Worm (Caenorhabditis elegans): Measurements from ENCODE around the gene rps-11.

Gene rps-11

ce11 chrIV:11586484-11586883 lies 16.0 kb upstream of the rps-11 start:
- TF ChIP-seq fkh-2 (tag; optimal IDR thresholded peaks at IDR 0.05) (no peak), fkh-10 (GFP tag; optimal IDR thresholded peaks at IDR 0.05) (no peak), ceh-9 (tag; optimal IDR thresholded peaks at IDR 0.05) (no peak), nhr-11 (tag; optimal IDR thresholded peaks at IDR 0.05) (no peak), nhr-76 (tag; optimal IDR thresholded peaks at IDR 0.05) (no peak), nhr-25 (tag; optimal IDR thresholded peaks at IDR 0.05) (no peak), mml-1 (tag; optimal IDR thresholded peaks at IDR 0.05) (no peak), ama-1 (optimal IDR thresholded peaks at IDR 0.05) (no peak), snpc-4 (tag; optimal IDR thresholded peaks at IDR 0.05) (no peak), nhr-23 (tag; optimal IDR thresholded peaks at IDR 0.05) (no peak), nhr-237 (tag; optimal IDR thresholded peaks at IDR 0.05) (no peak), tbx-2 (tag; optimal IDR thresholded peaks at IDR 0.05) (no peak), sea-2 (GFP tag; optimal IDR thresholded peaks at IDR 0.05) (no peak), unc-39 (tag; optimal IDR thresholded peaks at IDR 0.05) (no peak), R02D3.7 (tag; optimal IDR thresholded peaks at IDR 0.05) (no peak), lin-15B (tag; optimal IDR thresholded peaks at IDR 0.05) (no peak), nhr-28 (tag; optimal IDR thresholded peaks at IDR 0.05) (no peak), lsy-12 (tag; optimal IDR thresholded peaks at IDR 0.05) (no peak), eor-1 (tag; optimal IDR thresholded peaks at IDR 0.05) (no peak), aly-2 (tag; optimal IDR thresholded peaks at IDR 0.05) (no peak)

- no peak for TF ChIP-seq jun-1 (tag; optimal IDR thresholded peaks at IDR 0.05)
- no peak for TF ChIP-seq pqm-1 (tag; optimal IDR thresholded peaks at IDR 0.05)
- TF ChIP-seq ztf-11 (tag; optimal IDR thresholded peaks at IDR 0.05), result no peak
- no peak for TF ChIP-seq sea-2 (GFP tag; optimal IDR thresholded peaks at IDR 0.05)
- no peak for TF ChIP-seq R02D3.7 (tag; optimal IDR thresholded peaks at IDR 0.05)
- no peak for TF ChIP-seq zag-1 (tag; optimal IDR thresholded peaks at IDR 0.05)
- no peak for TF ChIP-seq elt-2 (tag; optimal IDR thresholded peaks at IDR 0.05)
- no peak for TF ChIP-seq daf-12 (tag; optimal IDR thresholded peaks at IDR 0.05)
- TF ChIP-seq snpc-4 (tag; optimal IDR thresholded peaks at IDR 0.05), result no peak
- TF ChIP-seq nhr-67 (tag; optimal IDR thresholded peaks at IDR 0.05), result no peak
- TF ChIP-seq lsy-12 (tag; optimal IDR thresholded peaks at IDR 0.05), result no peak
Measured at ce11 chrIV:11592165-11592564, 10.3 kb upstream of the rps-11 start, which contains the start of gene spe-36. Gene spe-36, minus strand, starts transcription at chrIV:11592265.

ce11 chrIV:11592820-11593219 lies 9.6 kb upstream of the rps-11 start:
- TF ChIP-seq nhr-67 (tag; optimal IDR thresholded peaks at IDR 0.05) (no peak), fos-1 (tag; optimal IDR thresholded peaks at IDR 0.05) (no peak), daf-12 (tag; optimal IDR thresholded peaks at IDR 0.05) (no peak), nhr-43 (tag; optimal IDR thresholded peaks at IDR 0.05; ENCODE audit: poor library complexity, severe bottlenecking) (peak; percentile 34), pha-4 (tag; optimal IDR thresholded peaks at IDR 0.05) (peak; percentile 82), ama-1 (optimal IDR thresholded peaks at IDR 0.05) (peak; percentile 18), nhr-23 (tag; optimal IDR thresholded peaks at IDR 0.05) (peak; percentile 61), elt-1 (tag; optimal IDR thresholded peaks at IDR 0.05) (no peak), lin-15B (tag; optimal IDR thresholded peaks at IDR 0.05) (peak; percentile 67), R02D3.7 (tag; optimal IDR thresholded peaks at IDR 0.05) (peak; percentile 81), nfya-1 (tag; optimal IDR thresholded peaks at IDR 0.05; ENCODE audit: insufficient read depth) (peak; percentile 69)

- peak; percentile 45 for TF ChIP-seq egl-27 (tag; optimal IDR thresholded peaks at IDR 0.05)
- TF ChIP-seq ceh-82 (tag; optimal IDR thresholded peaks at IDR 0.05), result no peak
- peak; percentile 7 for TF ChIP-seq aly-2 (tag; optimal IDR thresholded peaks at IDR 0.05)
- peak; percentile 72 for TF ChIP-seq ceh-28 (tag; optimal IDR thresholded peaks at IDR 0.05)
- peak; percentile 64 for TF ChIP-seq pqm-1 (tag; optimal IDR thresholded peaks at IDR 0.05)
- peak; percentile 72 for TF ChIP-seq R02D3.7 (tag; optimal IDR thresholded peaks at IDR 0.05)
- TF ChIP-seq tbx-2 (tag; optimal IDR thresholded peaks at IDR 0.05), result peak; percentile 69
- TF ChIP-seq nhr-11 (tag; optimal IDR thresholded peaks at IDR 0.05), result peak; percentile 78
- TF ChIP-seq ZK546.5 (tag; optimal IDR thresholded peaks at IDR 0.05), result no peak
- no peak for TF ChIP-seq daf-12 (tag; optimal IDR thresholded peaks at IDR 0.05)
- peak; percentile 74 for TF ChIP-seq jun-1 (tag; optimal IDR thresholded peaks at IDR 0.05)
- peak; percentile 77 for TF ChIP-seq snpc-4 (tag; optimal IDR thresholded peaks at IDR 0.05)
- TF ChIP-seq elt-1 (tag; optimal IDR thresholded peaks at IDR 0.05), result peak; percentile 34
- no peak for TF ChIP-seq nhr-237 (tag; optimal IDR thresholded peaks at IDR 0.05)
- TF ChIP-seq sea-2 (GFP tag; optimal IDR thresholded peaks at IDR 0.05), result no peak
- peak; percentile 26 for TF ChIP-seq fos-1 (tag; optimal IDR thresholded peaks at IDR 0.05)
- no peak for TF ChIP-seq zag-1 (tag; optimal IDR thresholded peaks at IDR 0.05)
- no peak for TF ChIP-seq ceh-9 (tag; optimal IDR thresholded peaks at IDR 0.05)
- TF ChIP-seq ama-1 (optimal IDR thresholded peaks at IDR 0.05), result peak; percentile 81
- peak; percentile 91 for TF ChIP-seq skn-1 (tag; optimal IDR thresholded peaks at IDR 0.05)
- TF ChIP-seq nhr-67 (tag; optimal IDR thresholded peaks at IDR 0.05), result no peak
- no peak for TF ChIP-seq nhr-12 (tag; optimal IDR thresholded peaks at IDR 0.05)
- TF ChIP-seq nhr-77 (tag; optimal IDR thresholded peaks at IDR 0.05), result no peak
- peak; percentile 84 for TF ChIP-seq egl-5 (tag; optimal IDR thresholded peaks at IDR 0.05)
- peak; percentile 61 for TF ChIP-seq lin-39 (tag; optimal IDR thresholded peaks at IDR 0.05)
- TF ChIP-seq nhr-76 (tag; optimal IDR thresholded peaks at IDR 0.05), result no peak
- TF ChIP-seq nhr-43 (tag; optimal IDR thresholded peaks at IDR 0.05; ENCODE audit: poor library complexity, severe bottlenecking), result peak; percentile 88
- peak; percentile 46 for TF ChIP-seq mdl-1 (tag; optimal IDR thresholded peaks at IDR 0.05)
- TF ChIP-seq elt-3 (tag; optimal IDR thresholded peaks at IDR 0.05), result no peak
- peak; percentile 91 for TF ChIP-seq nfya-1 (tag; optimal IDR thresholded peaks at IDR 0.05; ENCODE audit: insufficient read depth)
- TF ChIP-seq unc-39 (tag; optimal IDR thresholded peaks at IDR 0.05), result no peak
Measured at ce11 chrIV:11593415-11594190, 8.8 kb upstream of the rps-11 start, which contains the start of gene F40F11.3. Gene F40F11.3, minus strand, starts transcription at chrIV:11594003.
